Worm (Caenorhabditis elegans): Measurements from ENCODE around the gene C25F9.6.

DNA sequence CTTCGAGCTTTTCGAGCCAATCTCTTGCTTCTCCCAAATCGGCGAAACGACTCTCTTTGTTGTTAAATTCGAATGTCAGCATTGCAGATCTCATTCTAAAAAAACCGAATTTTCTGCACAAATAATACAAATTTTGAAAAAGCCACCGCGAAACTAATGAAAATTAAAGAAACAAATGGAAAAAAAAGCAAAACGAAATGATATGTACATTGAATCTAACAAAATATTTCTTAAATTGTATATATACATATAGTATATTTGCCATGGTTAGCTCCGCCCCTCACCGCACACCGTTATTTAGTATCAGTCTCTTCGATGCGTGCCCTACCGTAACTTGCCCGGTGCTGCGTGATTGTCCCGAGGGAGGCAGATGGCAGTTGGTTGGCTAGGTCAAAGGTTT lies 4.5 kb downstream of the C25F9.6 start, which contains the start of gene srw-86:
- no peak for TF ChIP-seq hnd-1 (tag; optimal IDR thresholded peaks at IDR 0.05)
- no peak for TF ChIP-seq ceh-13 (GFP tag; optimal IDR thresholded peaks at IDR 0.05)
- no peak for TF ChIP-seq pes-1 (GFP tag; IDR thresholded peaks at IDR 0.05)
- no peak for TF ChIP-seq hmg-4 (GFP tag; optimal IDR thresholded peaks at IDR 0.05)
- no peak for TF ChIP-seq ama-1 (optimal IDR thresholded peaks at IDR 0.05)
- TF ChIP-seq aly-1 (tag; optimal IDR thresholded peaks at IDR 0.05), result no peak
